Fruit fly (Drosophila melanogaster) S2 (cell line): ENCODE results near the gene Pkg21D.

ENCODE experiments used
- CG8478 ChIP-seq: fragments of >200 bp; optimal IDR thresholded peaks from 2 replicates; lab custom pipeline; 2018
- CTCF ChIP-seq, 2 experiments: fragments of >200 bp; optimal IDR thresholded peaks; 2 replicates each; lab custom pipeline; 2018

DNA sequence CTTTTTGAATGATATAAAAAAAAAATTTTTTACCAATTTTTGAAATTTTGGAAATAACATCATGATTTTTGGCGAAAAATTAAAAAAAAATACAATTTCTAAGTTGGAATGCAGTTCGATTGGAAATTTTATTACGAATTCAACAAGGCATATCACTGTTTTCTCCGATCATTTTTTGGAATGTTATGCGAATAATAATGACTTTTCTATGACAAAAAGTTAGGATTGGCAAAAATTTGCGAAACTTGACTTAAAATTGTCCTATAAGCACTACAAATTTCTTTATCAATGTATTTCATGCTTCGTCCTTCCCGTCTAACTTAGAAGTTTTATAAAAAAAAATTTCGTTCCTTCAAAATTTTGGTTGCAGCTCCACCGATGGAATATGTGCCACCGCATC is 6.6 kb downstream of the Pkg21D start, which contains the start of gene CG3544:
- no peak for TF ChIP-seq CG8478 (lab: Kevin White, UChicago)
- no peak for TF ChIP-seq CTCF (optimal IDR thresholded peaks at IDR 0.05; lab: Kevin White, UChicago)
